Fruit fly (Drosophila melanogaster): Measurements from ENCODE around the gene CG17568.

CG17568 gene

dm6 chr2L:19201841-19202240, 20.3 kb upstream of the CG17568 start:
- TF ChIP-seq Myc (optimal IDR thresholded peaks at IDR 0.05) = no peak
- TF ChIP-seq ttk (optimal IDR thresholded peaks at IDR 0.05) = no peak
- no peak for TF ChIP-seq Sin3A (optimal IDR thresholded peaks at IDR 0.05)
- no peak for TF ChIP-seq h (optimal IDR thresholded peaks at IDR 0.05)
- no peak for TF ChIP-seq insv (optimal IDR thresholded peaks at IDR 0.05)
- TF ChIP-seq psq (optimal IDR thresholded peaks at IDR 0.05) = no peak

- TF ChIP-seq h (optimal IDR thresholded peaks at IDR 0.05) (no peak), Sin3A (optimal IDR thresholded peaks at IDR 0.05) (no peak), psq (optimal IDR thresholded peaks at IDR 0.05) (no peak), insv (optimal IDR thresholded peaks at IDR 0.05) (no peak), ttk (optimal IDR thresholded peaks at IDR 0.05) (no peak), Myc (optimal IDR thresholded peaks at IDR 0.05) (no peak)
Measured at dm6 chr2L:19200211-19200610, 18.7 kb upstream of the CG17568 start.

- TF ChIP-seq insv (optimal IDR thresholded peaks at IDR 0.05) (no peak), ttk (optimal IDR thresholded peaks at IDR 0.05) (no peak), psq (optimal IDR thresholded peaks at IDR 0.05) (no peak), h (optimal IDR thresholded peaks at IDR 0.05) (no peak), Sin3A (optimal IDR thresholded peaks at IDR 0.05) (no peak), Myc (optimal IDR thresholded peaks at IDR 0.05) (no peak)
Measured at dm6 chr2L:19198402-19198801, 16.9 kb upstream of the CG17568 start.

- no peak for TF ChIP-seq ttk (optimal IDR thresholded peaks at IDR 0.05)
- no peak for TF ChIP-seq Myc (optimal IDR thresholded peaks at IDR 0.05)
- no peak for TF ChIP-seq h (optimal IDR thresholded peaks at IDR 0.05)
- no peak for TF ChIP-seq psq (optimal IDR thresholded peaks at IDR 0.05)
Measured at dm6 chr2L:19196443-19197044, 15.0 kb upstream of the CG17568 start.

dm6 chr2L:19193703-19194102, 12.2 kb upstream of the CG17568 start:
- TF ChIP-seq ttk (optimal IDR thresholded peaks at IDR 0.05) = no peak
- TF ChIP-seq Sin3A (optimal IDR thresholded peaks at IDR 0.05) = no peak
- TF ChIP-seq Myc (optimal IDR thresholded peaks at IDR 0.05) = no peak
- no peak for TF ChIP-seq psq (optimal IDR thresholded peaks at IDR 0.05)
- no peak for TF ChIP-seq h (optimal IDR thresholded peaks at IDR 0.05)

- TF ChIP-seq insv (optimal IDR thresholded peaks at IDR 0.05) (no peak), h (optimal IDR thresholded peaks at IDR 0.05) (no peak), Myc (optimal IDR thresholded peaks at IDR 0.05) (no peak), psq (optimal IDR thresholded peaks at IDR 0.05) (no peak), Sin3A (optimal IDR thresholded peaks at IDR 0.05) (no peak), ttk (optimal IDR thresholded peaks at IDR 0.05) (no peak)
Measured at dm6 chr2L:19191789-19192297, 10.3 kb upstream of the CG17568 start.

- TF ChIP-seq Myc (optimal IDR thresholded peaks at IDR 0.05) = no peak
- no peak for TF ChIP-seq ttk (optimal IDR thresholded peaks at IDR 0.05)
- no peak for TF ChIP-seq psq (optimal IDR thresholded peaks at IDR 0.05)
- TF ChIP-seq Sin3A (optimal IDR thresholded peaks at IDR 0.05) = no peak
- no peak for TF ChIP-seq h (optimal IDR thresholded peaks at IDR 0.05)
- TF ChIP-seq insv (optimal IDR thresholded peaks at IDR 0.05) = no peak
Measured at dm6 chr2L:19190195-19190594, 8.7 kb upstream of the CG17568 start, which contains the start of gene drl. Gene drl (plus strand): TSS chr2L:19190342.

dm6 chr2L:19185676-19186239, 4.3 kb upstream of the CG17568 start, which contains the start of the genes gammaTub37C and pigeon:
Gene gammaTub37C (minus strand): TSS chr2L:19185726.
Gene pigeon (plus strand): TSS chr2L:19186043.
- TF ChIP-seq Myc (optimal IDR thresholded peaks at IDR 0.05) (no peak), ttk (optimal IDR thresholded peaks at IDR 0.05) (no peak), Sin3A (optimal IDR thresholded peaks at IDR 0.05) (no peak), insv (optimal IDR thresholded peaks at IDR 0.05) (no peak), h (optimal IDR thresholded peaks at IDR 0.05) (no peak), psq (optimal IDR thresholded peaks at IDR 0.05) (no peak)

dm6 chr2L:19183687-19184086, 2.2 kb upstream of the CG17568 start, which contains the start of gene CG46059:
Gene CG46059 (minus strand): TSS chr2L:19183787.
- TF ChIP-seq h (optimal IDR thresholded peaks at IDR 0.05) = no peak
- no peak for TF ChIP-seq Sin3A (optimal IDR thresholded peaks at IDR 0.05)

dm6 chr2L:19182710-19183109, 1.2 kb upstream of the CG17568 start, which contains the start of gene CG42688:
Gene CG42688 (minus strand): TSS chr2L:19182810.
- TF ChIP-seq psq (optimal IDR thresholded peaks at IDR 0.05) (no peak), Myc (optimal IDR thresholded peaks at IDR 0.05) (no peak), h (optimal IDR thresholded peaks at IDR 0.05) (no peak), Sin3A (optimal IDR thresholded peaks at IDR 0.05) (no peak), insv (optimal IDR thresholded peaks at IDR 0.05) (no peak), ttk (optimal IDR thresholded peaks at IDR 0.05) (no peak)

dm6 chr2L:19168095-19168697, 13.3 kb downstream of the CG17568 start:
- TF ChIP-seq insv (optimal IDR thresholded peaks at IDR 0.05) = no peak
- TF ChIP-seq ttk (optimal IDR thresholded peaks at IDR 0.05) = no peak
- TF ChIP-seq Sin3A (optimal IDR thresholded peaks at IDR 0.05) = no peak
- no peak for TF ChIP-seq Myc (optimal IDR thresholded peaks at IDR 0.05)
- TF ChIP-seq psq (optimal IDR thresholded peaks at IDR 0.05) = no peak
- TF ChIP-seq h (optimal IDR thresholded peaks at IDR 0.05) = no peak

dm6 chr2L:19167135-19167681, 14.3 kb downstream of the CG17568 start:
- TF ChIP-seq ttk (optimal IDR thresholded peaks at IDR 0.05) (no peak), psq (optimal IDR thresholded peaks at IDR 0.05) (no peak), h (optimal IDR thresholded peaks at IDR 0.05) (no peak), Myc (optimal IDR thresholded peaks at IDR 0.05) (no peak), insv (optimal IDR thresholded peaks at IDR 0.05) (no peak), Sin3A (optimal IDR thresholded peaks at IDR 0.05) (no peak)
